Fruit fly (Drosophila melanogaster): ENCODE measurements around the gene CheA84a.

Gene CheA84a

DNA sequence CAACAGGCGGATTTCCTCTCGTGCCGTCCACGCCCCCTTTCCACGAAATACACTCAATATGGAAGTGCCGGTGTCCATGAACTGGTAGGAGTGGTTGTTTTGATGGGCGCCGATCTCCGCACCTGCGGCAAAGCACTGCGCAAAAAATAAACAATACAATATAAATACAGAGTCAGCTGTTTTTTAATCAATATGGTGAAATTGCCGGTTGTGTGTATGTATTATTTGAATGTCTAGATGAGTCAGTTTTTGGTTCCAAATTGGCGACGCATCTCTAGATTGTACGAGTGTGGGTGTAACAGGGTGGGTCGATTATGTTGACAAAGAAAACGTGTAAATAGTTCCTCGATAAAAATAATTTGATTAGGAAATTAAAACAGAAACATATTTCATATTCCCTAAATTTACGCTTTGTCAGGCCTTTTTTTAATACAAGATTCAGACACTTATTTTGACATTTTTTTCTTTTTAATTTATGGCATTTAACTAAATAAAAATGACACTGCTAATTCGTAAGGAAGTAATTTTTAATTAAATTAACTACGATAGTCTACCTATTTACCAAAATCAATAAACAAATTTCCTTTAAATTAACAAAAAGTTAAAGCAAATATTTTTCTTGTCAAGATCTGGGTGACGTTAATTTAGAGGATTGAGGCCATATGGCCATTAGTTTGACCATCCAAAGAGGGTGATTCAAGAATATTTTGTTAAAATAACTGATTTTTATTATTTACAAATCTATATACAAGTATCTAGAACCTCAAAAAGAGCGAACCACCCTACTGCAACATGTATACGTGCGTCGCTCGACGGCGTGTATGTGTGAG, 35.1 kb upstream of the CheA84a start (continued):
- TF ChIP-seq CG12219 (GFP tag; optimal IDR thresholded peaks at IDR 0.05): peak; percentile 77
- peak; percentile 88 for TF ChIP-seq CG18476 (GFP tag; optimal IDR thresholded peaks at IDR 0.05)
- no peak for TF ChIP-seq fru (optimal IDR thresholded peaks at IDR 0.05)
- no peak for TF ChIP-seq HLHmδ (GFP tag; optimal IDR thresholded peaks at IDR 0.05)
- peak; percentile 41; the same call in 1 of the 3 replicates for TF ChIP-seq Dbx (GFP tag; IDR thresholded peaks at IDR 0.05)
- TF ChIP-seq CG8924 (tag; optimal IDR thresholded peaks at IDR 0.05): peak; percentile 95
- TF ChIP-seq maf-S (GFP tag; optimal IDR thresholded peaks at IDR 0.05): peak; percentile 65
- TF ChIP-seq CG8944 (GFP tag; optimal IDR thresholded peaks at IDR 0.05): peak; percentile 56
- TF ChIP-seq Jarid2 (GFP tag; optimal IDR thresholded peaks at IDR 0.05): peak; percentile 73
- TF ChIP-seq CG9437 (GFP tag; optimal IDR thresholded peaks at IDR 0.05): peak; percentile 95
- TF ChIP-seq Hmx (GFP tag; optimal IDR thresholded peaks at IDR 0.05): peak; percentile 79
- peak; percentile 28; the same call in 1 of the 2 replicates for TF ChIP-seq Oaz (GFP tag; IDR thresholded peaks at IDR 0.05)
- peak; percentile 61 for TF ChIP-seq HLH54F (GFP tag; optimal IDR thresholded peaks at IDR 0.05)
- TF ChIP-seq fd102C (GFP tag; optimal IDR thresholded peaks at IDR 0.05): no peak
- TF ChIP-seq CG11093 (GFP tag; IDR thresholded peaks at IDR 0.05): peak; percentile 68; the same call in 2 of the 3 replicates
- peak; percentile 82 for TF ChIP-seq twi (tag; optimal IDR thresholded peaks at IDR 0.05)
- TF ChIP-seq shn (GFP tag; optimal IDR thresholded peaks at IDR 0.05): peak; percentile 69
- no peak for TF ChIP-seq bbx (GFP tag; IDR thresholded peaks at IDR 0.05; ENCODE audit: partially characterized antibody)
- no peak for TF ChIP-seq knrl (GFP tag; IDR thresholded peaks at IDR 0.05; ENCODE audit: partially characterized antibody)
- peak; percentile 94 for TF ChIP-seq BtbVII (GFP tag; optimal IDR thresholded peaks at IDR 0.05)
- peak; percentile 72 for TF ChIP-seq Mad (GFP tag; optimal IDR thresholded peaks at IDR 0.05)
- TF ChIP-seq CG7987 (GFP tag; optimal IDR thresholded peaks at IDR 0.05): peak; percentile 34
- TF ChIP-seq CG17912 (GFP tag; optimal IDR thresholded peaks at IDR 0.05): peak; percentile 43
- no peak; the same call in 2 of the 3 replicates for TF ChIP-seq ken (GFP tag; IDR thresholded peaks at IDR 0.05)
- peak; percentile 98 for TF ChIP-seq sens (GFP tag)
- TF ChIP-seq CG17568 (GFP tag; optimal IDR thresholded peaks at IDR 0.05): peak; percentile 99
- peak; percentile 70 for TF ChIP-seq cg (GFP tag; optimal IDR thresholded peaks at IDR 0.05)
- peak; percentile 94 for TF ChIP-seq CG13424 (tag; optimal IDR thresholded peaks at IDR 0.05)
- peak; percentile 81 for TF ChIP-seq oc (tag; optimal IDR thresholded peaks at IDR 0.05)
- peak; percentile 32; the same call in 1 of the 2 replicates for TF ChIP-seq CG4730 (GFP tag; IDR thresholded peaks at IDR 0.05)
- TF ChIP-seq pho (GFP tag; optimal IDR thresholded peaks at IDR 0.05): peak; percentile 87
- peak; percentile 79 for TF ChIP-seq CG1602 (GFP tag; optimal IDR thresholded peaks at IDR 0.05)
- peak; percentile 84 for TF ChIP-seq CG5180 (GFP tag; optimal IDR thresholded peaks at IDR 0.05)
- peak; percentile 9; the same call in 1 of the 2 replicates for TF ChIP-seq CG4360 (GFP tag; IDR thresholded peaks at IDR 0.05)
- TF ChIP-seq CG42726 (GFP tag; IDR thresholded peaks at IDR 0.05; ENCODE audit: partially characterized antibody): no peak
- TF ChIP-seq CG14710 (tag; optimal IDR thresholded peaks at IDR 0.05): peak; percentile 91
- TF ChIP-seq CG9797 (GFP tag; optimal IDR thresholded peaks at IDR 0.05): no peak
- TF ChIP-seq Sry-δ (GFP tag; optimal IDR thresholded peaks at IDR 0.05): peak; percentile 28
- TF ChIP-seq ase (GFP tag; IDR thresholded peaks at IDR 0.05): no peak; the same call in 1 of the 3 replicates
- TF ChIP-seq CG11560 (tag; IDR thresholded peaks at IDR 0.05): peak; percentile 62; the same call in 1 of the 3 replicates
- peak; percentile 94 for TF ChIP-seq CG10147 (GFP tag; optimal IDR thresholded peaks at IDR 0.05)
- TF ChIP-seq CG3995 (GFP tag; optimal IDR thresholded peaks at IDR 0.05): peak; percentile 61
- no peak for TF ChIP-seq ab (GFP tag; optimal IDR thresholded peaks at IDR 0.05)
- peak; percentile 41; the same call in 1 of the 2 replicates for TF ChIP-seq CG14667 (GFP tag; IDR thresholded peaks at IDR 0.05)
- TF ChIP-seq CG10209 (GFP tag; optimal IDR thresholded peaks at IDR 0.05): peak; percentile 92
- peak; percentile 86 for TF ChIP-seq CG12299 (tag; optimal IDR thresholded peaks at IDR 0.05)
- TF ChIP-seq CG4820 (GFP tag; optimal IDR thresholded peaks at IDR 0.05): peak; percentile 70
- TF ChIP-seq CG4707 (GFP tag; optimal IDR thresholded peaks at IDR 0.05): peak; percentile 57
